Fruit fly (Drosophila melanogaster) Kc167 (cell line): ENCODE results near the gene Mics1.

Experiments used
- Myc ChIP-seq: fragments of >200 bp; optimal IDR thresholded peaks from 2 replicates; lab custom pipeline; 2017; ENCODE audit warnings: missing external identifiers
- Sin3A ChIP-seq: fragments of >200 bp; optimal IDR thresholded peaks from 2 replicates; lab custom pipeline; 2018; ENCODE audit warnings: missing external identifiers
- h ChIP-seq: fragments of >200 bp; optimal IDR thresholded peaks from 3 replicates; lab custom pipeline; 2018; ENCODE audit warnings: missing external identifiers
- insv ChIP-seq: fragments of >200 bp; optimal IDR thresholded peaks from 3 replicates; lab custom pipeline; 2018; ENCODE audit warnings: missing external identifiers
- psq ChIP-seq: fragments of >200 bp; optimal IDR thresholded peaks from 2 replicates; lab custom pipeline; 2017; ENCODE audit warnings: missing external identifiers
- ttk ChIP-seq: sonication (Bioruptor generic); optimal IDR thresholded peaks from 2 replicates; lab custom pipeline; 2017; ENCODE audit warnings: missing external identifiers

The Mics1 gene

DNA sequence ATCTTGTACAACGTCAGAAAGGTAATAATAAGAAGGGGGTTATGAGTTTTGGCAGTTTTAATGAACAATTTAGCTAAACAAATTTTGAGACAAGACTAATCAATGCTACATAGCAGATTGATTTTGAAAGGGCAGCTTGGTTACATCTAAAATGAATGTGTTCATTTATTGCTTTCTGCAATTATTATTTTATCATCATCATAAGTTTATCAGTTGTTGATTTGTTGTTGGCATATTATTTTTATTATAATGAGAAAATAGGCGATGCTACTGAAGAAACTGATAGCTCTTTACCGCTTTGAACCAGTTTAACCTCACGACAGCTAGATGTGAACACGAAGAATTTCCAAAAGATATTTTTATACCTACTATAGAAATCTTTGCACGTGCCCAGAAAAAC is at the start of gene Mics1:
Gene Mics1, minus strand, starts transcription at position 101 of the 400 bp plus-strand sequence.
- TF ChIP-seq h (lab: Kevin White, UChicago), result no peak
- no peak for TF ChIP-seq Sin3A (lab: Kevin White, UChicago)
- TF ChIP-seq ttk (lab: Kevin White, UChicago), result no peak
- no peak for TF ChIP-seq insv (lab: Kevin White, UChicago)
- no peak for TF ChIP-seq Myc

DNA sequence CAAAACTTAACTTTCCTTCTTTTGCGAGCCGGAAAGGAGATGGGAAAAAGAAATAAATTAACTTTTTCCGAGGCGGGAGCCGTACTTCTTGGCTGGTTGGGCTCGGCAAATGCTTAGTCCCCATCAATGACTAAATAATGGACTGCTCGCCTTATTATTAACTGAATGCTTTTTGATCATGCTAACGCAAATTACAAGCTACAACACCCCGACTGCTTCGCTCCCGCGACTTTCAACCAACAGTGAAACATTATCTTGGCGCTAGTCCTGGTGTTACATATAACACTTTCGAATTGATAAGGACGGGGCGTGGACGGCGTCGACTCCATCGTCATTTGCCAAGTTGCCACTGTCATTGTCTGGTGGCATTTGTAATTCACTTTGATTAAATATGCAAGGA is 49.5 kb upstream of the Mics1 start, which contains the start of gene CG45545:
Gene CG45545, plus strand, starts transcription at position 301 of the 400 bp plus-strand sequence.
- TF ChIP-seq ttk (lab: Kevin White, UChicago) (no peak), insv (lab: Kevin White, UChicago) (no peak), psq (lab: Kevin White, UChicago) (no peak), h (lab: Kevin White, UChicago) (no peak), Sin3A (lab: Kevin White, UChicago) (no peak), Myc (no peak)

DNA sequence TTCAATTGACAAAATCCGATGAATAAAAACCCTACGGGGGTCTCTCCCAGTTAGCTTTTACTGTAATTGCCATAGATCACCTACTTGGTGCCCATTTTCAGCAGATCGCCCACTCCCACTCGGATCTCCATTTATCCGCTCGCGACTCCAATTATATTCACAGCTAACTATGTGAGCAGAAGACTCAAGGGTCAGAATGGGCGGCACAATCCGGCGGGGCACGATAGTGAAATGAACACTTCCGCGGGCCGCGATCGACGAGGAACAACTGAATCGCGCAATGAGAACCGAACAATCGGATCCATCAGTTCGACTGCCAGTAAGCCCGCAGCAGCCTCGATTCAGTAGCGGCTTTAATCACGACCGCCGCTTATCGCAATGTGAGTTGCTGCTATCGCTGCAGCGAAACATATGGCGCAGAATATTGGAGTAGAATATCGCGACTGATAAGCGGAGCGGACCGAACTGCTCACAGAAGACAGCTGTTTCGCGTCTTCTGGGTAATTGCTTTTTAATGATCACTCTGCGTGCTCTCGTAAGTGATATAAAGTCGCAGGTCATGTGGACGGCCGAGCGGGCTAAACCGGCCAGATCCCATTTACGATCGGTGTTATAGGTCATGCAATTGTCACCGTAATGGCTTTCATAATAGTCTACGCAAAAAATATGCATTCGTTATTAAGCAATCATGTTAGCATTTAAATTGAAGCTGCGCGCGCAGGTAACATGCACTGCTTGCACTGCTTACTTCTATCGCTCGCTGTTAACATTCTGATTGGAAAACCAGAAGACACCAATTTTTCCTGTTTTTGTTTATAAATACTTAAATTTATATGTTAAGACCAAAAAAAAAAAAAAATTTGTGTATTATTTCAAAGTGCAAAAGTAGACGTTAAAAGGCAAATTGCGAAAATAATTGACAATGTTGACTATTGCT is 46.9 kb upstream of the Mics1 start, which contains the start of gene alpha-Est1:
Gene alpha-Est1, minus strand, starts transcription at position 317 of the 937 bp plus-strand sequence.
- TF ChIP-seq ttk (lab: Kevin White, UChicago) (no peak), Sin3A (lab: Kevin White, UChicago) (no peak), insv (lab: Kevin White, UChicago) (no peak)

DNA sequence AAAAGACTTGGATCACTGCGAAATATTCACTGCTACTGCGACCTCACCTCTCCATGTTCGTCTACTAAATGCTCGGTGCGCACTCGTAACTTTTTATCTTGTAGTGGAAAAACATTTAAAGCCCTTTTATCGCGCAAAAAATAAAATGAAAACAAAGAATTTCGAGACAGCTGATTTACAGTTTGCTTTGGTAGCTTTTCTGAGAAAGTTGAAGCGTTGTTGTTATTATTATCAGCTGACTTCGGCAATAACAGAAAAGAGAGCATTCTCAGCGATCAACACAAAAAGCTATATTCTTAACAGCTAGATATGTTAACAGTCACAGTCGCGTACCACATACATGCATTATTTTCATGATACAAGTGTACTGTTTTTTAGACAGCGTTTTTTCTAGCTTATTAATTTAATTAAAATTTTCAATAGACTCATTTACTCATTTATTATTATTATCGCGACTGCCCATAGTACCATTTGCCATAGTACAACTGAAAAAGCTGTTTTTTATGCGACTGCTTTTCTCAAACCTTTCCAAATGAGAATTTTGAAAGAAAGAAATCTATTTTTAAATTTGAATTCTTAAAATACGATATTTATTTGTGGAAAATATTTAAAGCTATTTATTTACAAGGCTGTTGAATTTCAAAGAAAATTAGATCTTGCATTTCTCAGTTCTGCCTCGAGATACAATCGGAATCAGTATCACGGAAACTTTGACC is 39.1 kb upstream of the Mics1 start, which contains the start of the genes alpha-Est3 and alpha-Est2:
Gene alpha-Est3, minus strand, starts transcription at position 487 of the 716 bp plus-strand sequence.
Gene alpha-Est2, plus strand, starts transcription at position 666 of the 716 bp plus-strand sequence.
- no peak for TF ChIP-seq h (lab: Kevin White, UChicago)
- TF ChIP-seq psq (lab: Kevin White, UChicago), result no peak
- no peak for TF ChIP-seq Myc
- TF ChIP-seq ttk (lab: Kevin White, UChicago), result no peak
- TF ChIP-seq Sin3A (lab: Kevin White, UChicago), result no peak
- TF ChIP-seq insv (lab: Kevin White, UChicago), result no peak

DNA sequence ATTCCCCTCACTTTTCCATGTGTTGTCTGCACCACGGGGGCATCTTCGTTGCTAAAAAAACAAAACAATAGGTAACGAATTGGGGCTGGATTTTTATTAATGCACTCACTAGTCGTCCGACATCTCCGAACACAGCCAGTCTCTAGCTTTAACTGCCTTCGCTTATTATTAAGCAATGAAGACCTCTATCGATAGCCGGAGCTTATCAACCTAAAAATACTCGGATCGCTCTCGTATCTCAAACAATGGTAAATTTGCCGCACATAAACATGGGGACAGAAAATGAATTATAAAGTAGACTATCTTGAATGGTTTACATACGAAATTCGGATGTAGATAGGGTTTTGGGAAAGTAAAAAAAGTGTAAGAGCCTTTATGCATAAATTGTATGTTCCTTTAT is 36.3 kb upstream of the Mics1 start, which contains the start of gene alpha-Est4:
Gene alpha-Est4, minus strand, starts transcription at position 181 of the 400 bp plus-strand sequence.
- TF ChIP-seq psq (lab: Kevin White, UChicago), result no peak
- TF ChIP-seq insv (lab: Kevin White, UChicago), result no peak

DNA sequence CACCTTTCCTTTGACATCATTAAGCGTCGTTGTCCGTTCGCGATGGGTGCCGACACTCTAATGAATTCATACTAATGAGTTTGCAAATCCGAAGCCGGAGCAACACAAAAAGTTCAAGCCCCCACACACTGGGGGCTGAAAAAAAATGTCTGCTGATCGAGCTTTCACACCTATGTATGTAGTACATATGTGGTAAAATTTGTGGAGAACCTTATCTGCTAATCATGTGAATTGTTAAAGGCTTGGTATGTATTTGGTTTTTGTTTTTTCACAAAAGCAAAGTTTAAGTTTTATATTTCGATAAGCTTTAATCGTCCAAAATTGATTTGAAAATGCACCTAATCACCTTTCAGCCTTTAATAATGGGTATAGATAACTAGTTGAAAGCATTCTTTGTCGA is 34.1 kb upstream of the Mics1 start, which contains the start of gene alpha-Est5:
Gene alpha-Est5, minus strand, starts transcription at position 110 of the 400 bp plus-strand sequence.
- TF ChIP-seq Myc (no peak), ttk (lab: Kevin White, UChicago) (no peak), psq (lab: Kevin White, UChicago) (no peak), insv (lab: Kevin White, UChicago) (no peak), h (lab: Kevin White, UChicago) (no peak), Sin3A (lab: Kevin White, UChicago) (no peak)

DNA sequence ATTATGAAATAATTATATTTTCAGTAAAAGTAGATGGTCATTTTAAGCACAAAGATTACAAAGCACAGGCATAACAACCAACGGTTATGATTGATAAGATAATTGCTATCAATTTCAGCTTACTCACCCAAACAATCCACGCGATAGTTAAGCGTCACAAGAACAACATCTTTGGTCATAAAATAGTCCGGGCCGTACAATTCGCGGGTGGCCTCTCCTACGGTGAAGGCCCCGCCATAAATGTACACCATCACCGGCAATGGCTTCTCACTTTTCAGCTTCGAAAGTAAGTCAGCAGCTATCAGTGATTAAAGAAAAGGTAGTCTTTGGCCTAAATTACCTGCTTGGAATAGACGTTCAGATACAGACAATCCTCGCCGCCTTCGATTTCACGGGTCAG is 33.4 kb upstream of the Mics1 start:
- TF ChIP-seq ttk (lab: Kevin White, UChicago), result no peak
- no peak for TF ChIP-seq psq (lab: Kevin White, UChicago)
- no peak for TF ChIP-seq Myc
- TF ChIP-seq insv (lab: Kevin White, UChicago), result no peak
- no peak for TF ChIP-seq h (lab: Kevin White, UChicago)
- TF ChIP-seq Sin3A (lab: Kevin White, UChicago), result no peak

DNA sequence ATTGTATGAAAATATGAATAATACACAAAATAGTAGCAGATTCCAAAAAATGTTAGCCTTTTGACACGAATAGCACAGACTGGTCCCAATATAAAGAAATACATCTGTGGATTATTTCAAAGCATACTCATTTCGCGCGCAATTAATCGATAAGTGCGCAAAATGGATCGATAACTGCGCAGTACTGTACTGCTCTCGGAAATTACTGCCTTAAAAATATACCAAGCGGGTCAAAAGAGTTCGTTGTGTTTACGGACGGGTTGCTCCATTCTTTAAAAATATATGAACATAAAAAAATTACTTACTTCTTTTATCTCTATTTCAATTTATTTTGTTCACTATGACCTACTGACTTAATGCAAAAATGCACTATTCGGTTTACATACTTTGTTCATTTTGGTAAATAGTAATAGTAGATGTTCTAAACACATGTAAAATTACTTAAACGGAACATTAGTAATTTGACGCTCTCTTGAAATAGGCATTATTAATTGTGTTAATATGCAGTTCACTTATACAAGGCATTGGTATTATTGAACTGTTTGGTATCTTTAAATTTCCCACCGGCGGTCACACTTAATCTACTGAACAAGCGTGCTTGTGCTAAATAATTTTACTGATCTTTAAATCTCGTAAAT is 28.1 kb upstream of the Mics1 start, which contains the start of the genes Rtnl2 and alphaTub84D:
Gene Rtnl2, minus strand, starts transcription at position 58 of the 638 bp plus-strand sequence.
Gene alphaTub84D, plus strand, starts transcription at position 570 of the 638 bp plus-strand sequence.
- TF ChIP-seq h (lab: Kevin White, UChicago) (no peak), ttk (lab: Kevin White, UChicago) (no peak), Myc (no peak), psq (lab: Kevin White, UChicago) (no peak), insv (lab: Kevin White, UChicago) (no peak), Sin3A (lab: Kevin White, UChicago) (no peak)

DNA sequence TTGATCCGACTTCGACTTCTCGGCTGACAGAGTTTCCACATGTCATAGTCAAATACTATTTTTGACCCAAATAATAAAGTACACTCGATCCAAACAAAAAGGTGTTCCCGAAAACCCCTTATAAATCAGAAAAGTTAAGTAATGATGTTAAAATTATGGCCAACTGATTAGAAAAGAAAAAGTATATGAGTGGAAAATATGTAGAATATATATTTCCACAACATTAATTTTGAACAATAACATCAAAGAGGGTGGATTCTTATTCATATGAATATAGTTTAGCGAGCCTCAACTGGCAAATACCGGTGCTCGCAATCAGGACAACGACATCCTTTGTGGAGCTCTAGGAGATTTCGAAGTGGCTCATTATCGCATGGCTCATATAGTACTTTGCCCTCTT is 26.5 kb upstream of the Mics1 start, which contains the start of gene alpha-Est6:
Gene alpha-Est6, minus strand, starts transcription at position 101 of the 400 bp plus-strand sequence.
- TF ChIP-seq ttk (lab: Kevin White, UChicago) (no peak), Sin3A (lab: Kevin White, UChicago) (no peak), Myc (no peak), psq (lab: Kevin White, UChicago) (no peak)

DNA sequence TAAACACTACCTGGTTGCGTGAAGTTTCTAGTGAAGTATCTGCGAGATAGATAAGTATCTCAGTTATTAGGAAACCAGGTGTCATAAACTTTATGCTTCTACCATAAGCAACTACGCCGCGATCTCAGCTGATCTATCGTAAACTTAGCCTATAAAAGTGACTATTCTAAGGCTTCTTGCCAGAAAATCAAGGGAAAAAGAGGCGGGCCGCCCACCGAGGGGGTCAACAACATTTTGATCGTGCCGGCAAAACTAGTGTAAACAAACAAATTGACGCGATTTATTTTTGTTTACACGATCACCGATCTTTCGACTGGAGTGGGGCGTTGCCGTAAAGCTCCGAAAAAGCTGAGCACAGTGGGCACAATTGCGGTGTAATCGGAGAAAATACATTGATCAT is 22.0 kb upstream of the Mics1 start:
- TF ChIP-seq h (lab: Kevin White, UChicago) (no peak), insv (lab: Kevin White, UChicago) (no peak), psq (lab: Kevin White, UChicago) (no peak), ttk (lab: Kevin White, UChicago) (no peak), Myc (no peak), Sin3A (lab: Kevin White, UChicago) (no peak)

DNA sequence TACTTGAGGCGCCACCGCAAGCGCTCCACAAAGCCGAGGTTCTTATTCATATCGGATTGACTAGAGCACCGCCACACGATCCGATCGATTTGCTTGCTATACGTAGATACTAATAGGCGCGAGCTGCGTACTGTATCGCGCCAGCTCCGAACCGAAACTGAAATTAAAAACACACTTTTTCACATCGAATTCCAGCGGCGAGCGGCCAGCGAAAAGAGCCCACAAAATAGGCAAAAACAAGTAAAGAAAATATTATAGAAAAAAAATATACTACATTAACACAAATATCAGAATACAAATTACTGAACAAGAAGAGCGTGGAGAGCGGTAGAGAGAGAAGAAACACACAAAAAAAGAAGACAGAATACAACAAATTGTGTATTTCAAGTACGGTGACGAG is 21.4 kb upstream of the Mics1 start, which contains the start of gene alpha-Est7:
Gene alpha-Est7, minus strand, starts transcription at position 160 of the 400 bp plus-strand sequence.
- no peak for TF ChIP-seq Myc
- TF ChIP-seq Sin3A (lab: Kevin White, UChicago), result no peak
- TF ChIP-seq ttk (lab: Kevin White, UChicago), result no peak
